Fruit fly (Drosophila melanogaster) S2 (cell line): ENCODE measurements around the gene CG11563.

Experiments used
- CG8478 ChIP-seq: fragments of >200 bp; optimal IDR thresholded peaks from 2 replicates; lab custom pipeline; 2018
- CTCF ChIP-seq, 2 experiments: fragments of >200 bp; optimal IDR thresholded peaks; 2 replicates each; lab custom pipeline; 2018

DNA sequence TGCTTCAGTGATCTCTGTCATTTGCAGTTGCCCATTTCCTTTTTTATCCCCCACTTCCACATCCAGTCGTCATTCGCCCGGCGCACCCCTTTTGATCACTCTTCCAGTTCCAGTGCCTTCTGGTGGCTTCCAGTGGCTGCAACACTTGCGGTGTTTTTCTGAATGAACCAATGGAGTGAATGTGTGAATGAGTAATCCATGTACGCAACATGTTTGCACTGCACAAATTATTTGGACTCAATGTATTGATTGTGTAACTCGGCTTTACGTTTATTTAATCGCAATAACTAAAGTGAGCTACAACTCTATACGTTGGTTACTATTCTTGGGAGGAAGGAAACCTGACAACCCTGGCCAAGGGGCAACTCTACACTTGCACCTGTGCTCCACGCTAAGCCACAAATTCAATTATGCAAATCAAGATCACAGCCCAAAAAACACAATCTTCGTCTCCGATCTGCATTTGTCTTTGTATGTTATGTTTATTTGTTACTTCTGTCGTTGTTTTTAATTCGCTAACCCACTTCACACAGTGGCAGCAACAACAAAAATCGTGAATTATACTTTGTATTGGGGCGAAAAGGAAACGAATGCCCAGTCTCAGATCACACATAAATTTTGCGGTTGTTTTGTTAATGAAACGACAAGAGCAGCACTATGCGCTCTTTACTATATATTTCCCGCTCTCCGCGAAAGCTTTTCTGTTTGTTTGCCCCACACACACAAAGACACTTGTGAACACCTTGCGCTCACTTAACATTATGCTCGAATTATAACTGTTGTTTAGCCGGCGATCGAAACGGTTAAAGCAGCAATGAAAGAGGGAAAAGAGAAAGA, 21.7 kb upstream of the CG11563 start:
- TF ChIP-seq CTCF (optimal IDR thresholded peaks at IDR 0.05; lab: Kevin White, UChicago), result no peak
- TF ChIP-seq CG8478 (lab: Kevin White, UChicago), result no peak
